Fruit fly (Drosophila melanogaster): ENCODE results near the gene Las.

Las gene

DNA sequence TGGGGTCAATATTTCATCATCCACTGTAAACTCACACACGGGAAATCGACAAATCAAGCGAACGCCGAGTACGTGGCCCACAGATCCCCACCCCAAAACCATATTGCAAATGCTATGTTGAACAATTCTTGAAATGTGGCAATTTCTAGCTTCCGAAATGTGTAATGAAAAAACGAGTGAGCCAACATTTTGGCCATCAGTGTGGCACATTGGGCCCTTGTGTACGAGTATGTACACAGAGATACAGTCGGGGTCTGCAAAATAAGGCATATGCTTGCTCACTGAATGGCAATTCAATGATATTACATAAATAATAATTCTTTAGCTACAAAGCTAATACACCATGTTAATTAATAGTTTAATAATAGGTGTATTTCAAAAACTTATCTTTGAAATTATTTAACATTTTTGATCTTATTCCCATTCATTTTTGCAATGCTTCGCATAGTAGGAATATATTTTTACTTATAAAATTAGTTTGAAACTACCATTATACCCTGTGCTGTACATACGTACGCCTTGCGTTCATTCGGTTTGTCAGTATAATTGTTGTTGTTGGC is 32.5 kb downstream of the Las start (continued):
- TF ChIP-seq CG9215 (GFP tag; IDR thresholded peaks at IDR 0.05) (peak; percentile 83), org-1 (GFP tag; optimal IDR thresholded peaks at IDR 0.05) (peak; percentile 82), CG34376 (GFP tag; optimal IDR thresholded peaks at IDR 0.05) (peak; percentile 69), vfl (GFP tag; optimal IDR thresholded peaks at IDR 0.05) (peak; percentile 78), inv (GFP tag; IDR thresholded peaks at IDR 0.05; ENCODE audit: partially characterized antibody) (no peak), CG13424 (tag; optimal IDR thresholded peaks at IDR 0.05) (peak; percentile 94), CG11456 (GFP tag; IDR thresholded peaks at IDR 0.05) (peak; percentile 83; the same call in 2 of the 3 replicates), CG15479 (GFP tag; optimal IDR thresholded peaks at IDR 0.05) (peak; percentile 7), CG2129 (GFP tag; IDR thresholded peaks at IDR 0.05; ENCODE audit: partially characterized antibody) (no peak), lab (GFP tag; optimal IDR thresholded peaks at IDR 0.05) (peak; percentile 92), BtbVII (GFP tag; optimal IDR thresholded peaks at IDR 0.05) (peak; percentile 78), CG11504 (tag; optimal IDR thresholded peaks at IDR 0.05) (peak; percentile 91), ems (GFP tag; optimal IDR thresholded peaks at IDR 0.05) (peak; percentile 75), CG7963 (GFP tag; IDR thresholded peaks at IDR 0.05; ENCODE audit: partially characterized antibody) (no peak), so (GFP tag; IDR thresholded peaks at IDR 0.05) (peak; percentile 73), dimm (GFP tag; IDR thresholded peaks at IDR 0.05) (0 out of 2 replicates have a peak, but pooled peaks have one; percentile 35), PHDP (tag; optimal IDR thresholded peaks at IDR 0.05) (peak; percentile 92), kah (GFP tag; optimal IDR thresholded peaks at IDR 0.05) (peak; percentile 70), CG18619 (GFP tag; optimal IDR thresholded peaks at IDR 0.05) (peak; percentile 89), ato (GFP tag; IDR thresholded peaks at IDR 0.05; ENCODE audit: partially characterized antibody) (no peak), bsh (GFP tag; optimal IDR thresholded peaks at IDR 0.05) (peak; percentile 82 to 86), CG3838 (GFP tag; optimal IDR thresholded peaks at IDR 0.05) (peak; percentile 48), chif (GFP tag; optimal IDR thresholded peaks at IDR 0.05) (peak; percentile 36 to 66), Dad (GFP tag; optimal IDR thresholded peaks at IDR 0.05) (peak; percentile 33), rib (GFP tag; IDR thresholded peaks at IDR 0.05) (peak; percentile 84), nerfin-2 (GFP tag; IDR thresholded peaks at IDR 0.05; ENCODE audit: partially characterized antibody) (no peak), CG7928 (GFP tag; optimal IDR thresholded peaks at IDR 0.05) (peak; percentile 26), NC2α (GFP tag; optimal IDR thresholded peaks at IDR 0.05) (peak; percentile 4), hb (GFP tag; IDR thresholded peaks at IDR 0.05; ENCODE audit: partially characterized antibody) (no peak), ind (GFP tag; optimal IDR thresholded peaks at IDR 0.05) (peak; percentile 88), prd (optimal IDR thresholded peaks at IDR 0.05) (no peak), prd (GFP tag; IDR thresholded peaks at IDR 0.05) (peak; percentile 88), mirr (GFP tag; optimal IDR thresholded peaks at IDR 0.05) (peak; percentile 51), insv (GFP tag; optimal IDR thresholded peaks at IDR 0.05) (peak in 1 of 2 experiments; percentile 57), CG9797 (GFP tag; optimal IDR thresholded peaks at IDR 0.05) (no peak), CG10462 (GFP tag; optimal IDR thresholded peaks at IDR 0.05) (peak; percentile 80), Med (GFP tag) (peak; percentile 96), ssp (GFP tag; IDR thresholded peaks at IDR 0.05) (peak; percentile 70), tgo (GFP tag; IDR thresholded peaks at IDR 0.05) (peak; percentile 85), ewg (GFP tag; optimal IDR thresholded peaks at IDR 0.05) (peak; percentile 76), fd3F (GFP tag; optimal IDR thresholded peaks at IDR 0.05) (peak; percentile 85), dan (GFP tag; IDR thresholded peaks at IDR 0.05) (no peak), CG10431 (GFP tag; optimal IDR thresholded peaks at IDR 0.05) (peak; percentile 54), Max (GFP tag; optimal IDR thresholded peaks at IDR 0.05) (peak; percentile 86), twi (tag; optimal IDR thresholded peaks at IDR 0.05) (peak; percentile 67), CG4282 (GFP tag; optimal IDR thresholded peaks at IDR 0.05) (peak; percentile 86), CG2889 (GFP tag; IDR thresholded peaks at IDR 0.05) (peak; percentile 60; the same call in 1 of the 3 replicates), lilli (GFP tag; optimal IDR thresholded peaks at IDR 0.05) (peak; percentile 90), Fer1 (GFP tag; optimal IDR thresholded peaks at IDR 0.05) (peak; percentile 88)

Data from whole organism, embryonic.